Fruit fly (Drosophila melanogaster) S2 (cell line): ENCODE data around the gene Spps.

Experiments
- CG8478 ChIP-seq: fragments of >200 bp; optimal IDR thresholded peaks from 2 replicates; lab custom pipeline; 2018
- CTCF ChIP-seq, 2 experiments: fragments of >200 bp; optimal IDR thresholded peaks; 2 replicates each; lab custom pipeline; 2018

DNA sequence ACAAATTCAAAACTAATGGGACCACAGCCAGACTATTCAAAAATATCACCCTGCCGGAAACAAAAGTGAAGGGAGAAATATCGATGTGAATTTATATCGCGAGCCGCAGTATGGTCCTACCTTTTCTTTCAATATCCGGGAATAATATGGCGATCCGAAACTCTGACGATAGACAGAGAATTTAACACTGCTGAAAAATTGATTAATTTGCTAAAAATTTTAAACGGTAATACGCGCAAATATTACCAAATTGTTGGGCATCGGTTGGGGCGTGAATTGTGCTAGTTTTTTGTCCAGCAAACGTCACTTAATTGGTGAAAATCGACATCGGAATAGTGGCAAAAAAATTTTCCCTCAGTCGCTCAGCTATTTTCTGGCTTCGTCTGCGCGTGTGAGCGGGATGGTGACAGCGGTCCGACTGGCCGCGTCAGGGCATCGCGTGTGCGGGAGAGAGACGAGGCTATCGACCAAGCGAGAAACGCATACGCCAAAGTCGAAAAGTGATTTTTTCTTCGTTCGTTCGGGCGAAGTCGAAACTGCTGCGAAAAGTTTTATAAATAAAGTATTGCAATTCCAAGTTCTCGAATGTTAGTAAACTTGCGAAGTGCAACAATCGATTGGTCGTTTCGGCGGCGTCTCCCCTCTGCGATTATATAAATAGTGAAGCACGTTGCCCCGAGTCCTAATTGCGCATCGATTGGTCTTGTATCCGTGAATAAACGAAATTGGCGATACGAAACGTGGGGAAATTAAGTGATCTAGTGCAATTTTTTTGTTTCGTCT, 3.9 kb upstream of the Spps start, which contains the start of gene mask:
- TF ChIP-seq CTCF (optimal IDR thresholded peaks at IDR 0.05; lab: Kevin White, UChicago), result no peak
- TF ChIP-seq CG8478, result no peak
